Fruit fly (Drosophila melanogaster): ENCODE measurements around the gene CG17991.

CG17991 gene

DNA sequence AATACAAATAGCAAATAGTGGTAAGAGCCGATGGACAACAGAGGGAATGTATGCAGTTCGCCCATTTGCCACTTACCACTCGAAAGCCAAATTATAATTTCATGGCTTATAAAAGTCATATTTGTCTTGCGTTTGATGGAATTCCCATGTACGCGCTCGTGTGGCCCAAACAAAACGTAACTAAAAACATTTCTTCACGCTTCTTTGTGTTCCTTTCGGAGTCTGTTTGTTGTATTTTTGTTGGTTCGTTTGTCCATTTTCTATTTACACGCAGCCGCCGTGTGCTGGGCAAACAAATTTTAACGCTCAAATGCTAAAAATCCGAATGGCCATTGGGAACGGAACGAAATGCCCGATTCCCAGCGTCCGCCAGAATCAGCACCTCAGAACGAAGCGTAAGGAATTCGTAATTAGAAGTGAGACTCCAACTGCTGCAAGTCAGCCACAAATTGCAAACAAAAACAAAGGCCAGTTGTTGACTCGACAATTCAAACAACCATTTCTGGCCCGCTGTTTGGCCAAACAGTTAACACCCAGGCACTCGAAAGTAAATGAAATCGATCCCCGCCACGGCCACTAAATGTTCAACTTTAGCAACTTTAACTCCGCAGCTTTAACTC lies 32.2 kb upstream of the CG17991 start (continued):
- TF ChIP-seq CG7987 (GFP tag; optimal IDR thresholded peaks at IDR 0.05): peak; percentile 38
- TF ChIP-seq Oaz (GFP tag; IDR thresholded peaks at IDR 0.05): no peak
- peak; percentile 59; the same call in 1 of the 2 replicates for TF ChIP-seq CG5953 (GFP tag; IDR thresholded peaks at IDR 0.05)
- no peak for TF ChIP-seq CG6272 (GFP tag; IDR thresholded peaks at IDR 0.05)
- TF ChIP-seq CG8478 (optimal IDR thresholded peaks at IDR 0.05): no peak
- TF ChIP-seq CG8388 (GFP tag; optimal IDR thresholded peaks at IDR 0.05): no peak
- TF ChIP-seq CG9609 (GFP tag; optimal IDR thresholded peaks at IDR 0.05): no peak
- 0 out of 2 replicates have a peak, but pooled peaks have one; percentile 16 for TF ChIP-seq stc (GFP tag; IDR thresholded peaks at IDR 0.05)
- peak; percentile 59 for TF ChIP-seq NC2β (GFP tag; optimal IDR thresholded peaks at IDR 0.05)
- TF ChIP-seq CG7786 (GFP tag; optimal IDR thresholded peaks at IDR 0.05): no peak
- TF ChIP-seq CG30403 (GFP tag; optimal IDR thresholded peaks at IDR 0.05): no peak
- TF ChIP-seq CG11456 (GFP tag; IDR thresholded peaks at IDR 0.05): no peak
- TF ChIP-seq slou (GFP tag; optimal IDR thresholded peaks at IDR 0.05): no peak
- no peak for TF ChIP-seq Fer2 (tag; optimal IDR thresholded peaks at IDR 0.05)
- TF ChIP-seq ara (GFP tag; IDR thresholded peaks at IDR 0.05): peak; percentile 69
- TF ChIP-seq CG3163 (GFP tag; optimal IDR thresholded peaks at IDR 0.05): no peak
- 0 out of 2 replicates have a peak, but pooled peaks have one; percentile 38 for TF ChIP-seq H2.0 (GFP tag; IDR thresholded peaks at IDR 0.05)
- TF ChIP-seq CG7357 (GFP tag; IDR thresholded peaks at IDR 0.05): no peak
- TF ChIP-seq lola (GFP tag; optimal IDR thresholded peaks at IDR 0.05): peak in 1 of 3 experiments; percentile 19
- no peak for TF ChIP-seq CG2120 (GFP tag; optimal IDR thresholded peaks at IDR 0.05)
- no peak for TF ChIP-seq rib (GFP tag; IDR thresholded peaks at IDR 0.05)
- TF ChIP-seq tll (GFP tag; optimal IDR thresholded peaks at IDR 0.05): peak in 1 of 2 experiments; percentile 90
- peak; percentile 58 for TF ChIP-seq bab2 (GFP tag; optimal IDR thresholded peaks at IDR 0.05)
- TF ChIP-seq Nf-YA (GFP tag; IDR thresholded peaks at IDR 0.05): peak; percentile 64
- peak; percentile 56 for TF ChIP-seq org-1 (GFP tag; optimal IDR thresholded peaks at IDR 0.05)
- peak; percentile 30 for TF ChIP-seq tap (tag; optimal IDR thresholded peaks at IDR 0.05)
- TF ChIP-seq Stat92E (GFP tag; optimal IDR thresholded peaks at IDR 0.05): no peak
- no peak for TF ChIP-seq ham (GFP tag; IDR thresholded peaks at IDR 0.05)
- no peak for TF ChIP-seq CG17829 (tag; optimal IDR thresholded peaks at IDR 0.05)
- no peak for TF ChIP-seq CG12155 (GFP tag; optimal IDR thresholded peaks at IDR 0.05)
- peak; percentile 35 for TF ChIP-seq Camta (GFP tag; optimal IDR thresholded peaks at IDR 0.05)
- TF ChIP-seq MTF-1 (GFP tag; optimal IDR thresholded peaks at IDR 0.05; ENCODE audit: borderline replicate concordance): peak; percentile 46
- no peak for TF ChIP-seq ap (GFP tag; IDR thresholded peaks at IDR 0.05)
- TF ChIP-seq CG4854 (GFP tag; optimal IDR thresholded peaks at IDR 0.05): no peak
- TF ChIP-seq al (GFP tag; IDR thresholded peaks at IDR 0.05): peak; percentile 31; the same call in 1 of the 2 replicates
- TF ChIP-seq Bgb (GFP tag; IDR thresholded peaks at IDR 0.05; ENCODE audit: partially characterized antibody): no peak
- TF ChIP-seq CG10274 (GFP tag; optimal IDR thresholded peaks at IDR 0.05): no peak
- peak; percentile 10 for TF ChIP-seq CG10431 (GFP tag; optimal IDR thresholded peaks at IDR 0.05)
- TF ChIP-seq fd3F (GFP tag; optimal IDR thresholded peaks at IDR 0.05): no peak
- TF ChIP-seq Atf-2 (GFP tag; optimal IDR thresholded peaks at IDR 0.05): no peak
- no peak for TF ChIP-seq CG16815 (GFP tag; optimal IDR thresholded peaks at IDR 0.05)
- no peak for TF ChIP-seq amos (GFP tag; IDR thresholded peaks at IDR 0.05; ENCODE audit: partially characterized antibody)
- TF ChIP-seq Gsc (GFP tag; IDR thresholded peaks at IDR 0.05): no peak
- peak; percentile 27 for TF ChIP-seq CG8290 (GFP tag; optimal IDR thresholded peaks at IDR 0.05)
- TF ChIP-seq CG8290 (tag; optimal IDR thresholded peaks at IDR 0.05): peak in 1 of 2 experiments; percentile 24
- no peak for TF ChIP-seq Fer1 (GFP tag; optimal IDR thresholded peaks at IDR 0.05)
- TF ChIP-seq schlank (tag; optimal IDR thresholded peaks at IDR 0.05): peak; percentile 33
- TF ChIP-seq Bteb2 (GFP tag; optimal IDR thresholded peaks at IDR 0.05): no peak
- TF ChIP-seq nmo (GFP tag; optimal IDR thresholded peaks at IDR 0.05): no peak
- peak in 1 of 2 experiments; percentile 46 for TF ChIP-seq bsh (GFP tag; optimal IDR thresholded peaks at IDR 0.05)
